Fruit fly (Drosophila melanogaster): ENCODE measurements around the gene CG5254.

DNA sequence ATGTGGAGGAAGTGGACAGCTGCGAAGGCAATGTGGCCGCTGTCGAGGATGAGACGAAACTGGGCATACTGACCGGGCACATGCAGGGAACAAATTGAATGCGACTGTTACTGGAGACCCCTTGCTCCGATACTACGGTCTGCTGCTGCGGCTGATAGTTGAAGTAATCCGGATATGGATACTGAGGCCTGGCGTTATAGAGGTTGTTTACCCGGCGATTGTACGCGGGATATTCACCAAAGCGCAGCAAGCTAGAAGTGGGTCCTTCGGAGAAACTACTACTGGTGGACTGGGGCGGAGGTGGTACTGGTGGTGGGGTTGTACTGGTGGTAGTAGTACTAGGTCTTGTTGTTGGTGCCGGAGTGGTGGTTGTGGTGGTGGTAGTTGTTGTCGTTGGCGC is at the start of gene CG5254:
- TF ChIP-seq CTCF (optimal IDR thresholded peaks at IDR 0.05) = no peak
- no peak for TF ChIP-seq CG8478 (optimal IDR thresholded peaks at IDR 0.05)

Data from S2 (cell line).